Fruit fly (Drosophila melanogaster) whole organism, prepupa: ENCODE data around the gene PGRP-SA.
A peak's percentile ranks its signal among the peaks of the same experiment; 100 is the strongest.

ENCODE experiments used
- CG1621 ChIP-seq: fragments of 200-800 bp; sonication (Bioruptor generic); optimal IDR thresholded peaks from 3 replicates; lab custom pipeline; 2018; ENCODE audit warnings: missing biosample characterization, mild to moderate bottlenecking, missing genetic modification characterization
- CG3032 ChIP-seq: fragments of 200-800 bp; optimal IDR thresholded peaks from 2 replicates; lab custom pipeline; 2019; ENCODE audit warnings: missing biosample characterization, mild to moderate bottlenecking, missing genetic modification characterization, moderate library complexity
- CG7368 ChIP-seq: fragments of 200-800 bp; sonication (Bioruptor generic); optimal IDR thresholded peaks from 3 replicates; lab custom pipeline; 2016; ENCODE audit warnings: missing biosample characterization, missing genetic modification characterization
- CG8119 ChIP-seq: fragments of 200-800 bp; sonication (Bioruptor generic); IDR thresholded peaks from 3 replicates; pipeline ENCODE4 v1.3.6; 2022; ENCODE audit warnings: missing biosample characterization, missing genetic modification characterization
- Eip75B ChIP-seq: fragments of 200-800 bp; sonication (Bioruptor generic); optimal IDR thresholded peaks from 3 replicates; lab custom pipeline; 2016; ENCODE audit warnings: missing biosample characterization, missing genetic modification characterization
- Ets21C ChIP-seq: fragments of 200-800 bp; sonication (Bioruptor generic); optimal IDR thresholded peaks from 3 replicates; lab custom pipeline; 2016; ENCODE audit warnings: missing biosample characterization, missing genetic modification characterization
- Gug ChIP-seq: fragments of 200-800 bp; sonication (Bioruptor generic); IDR thresholded peaks from 2 replicates; pipeline ENCODE4 v1.3.6; 2022; ENCODE audit warnings: missing biosample characterization, missing genetic modification characterization
- Hr39 ChIP-seq: fragments of 200-800 bp; sonication (Bioruptor generic); optimal IDR thresholded peaks from 2 replicates; lab custom pipeline; 2016; ENCODE audit warnings: missing biosample characterization, missing genetic modification characterization
- esn ChIP-seq: fragments of 200-800 bp; sonication (Bioruptor generic); optimal IDR thresholded peaks from 2 replicates; lab custom pipeline; 2016; ENCODE audit warnings: missing biosample characterization, mild to moderate bottlenecking, missing genetic modification characterization, moderate library complexity
- spab ChIP-seq: fragments of 200-800 bp; sonication (Bioruptor generic); optimal IDR thresholded peaks from 2 replicates; lab custom pipeline; 2017; ENCODE audit warnings: missing biosample characterization, mild to moderate bottlenecking, missing genetic modification characterization, missing genetic modification reagents
- vri ChIP-seq: fragments of 200-800 bp; sonication (Bioruptor generic); optimal IDR thresholded peaks from 3 replicates; lab custom pipeline; 2016; ENCODE audit warnings: missing biosample characterization, mild to moderate bottlenecking, missing genetic modification characterization

DNA sequence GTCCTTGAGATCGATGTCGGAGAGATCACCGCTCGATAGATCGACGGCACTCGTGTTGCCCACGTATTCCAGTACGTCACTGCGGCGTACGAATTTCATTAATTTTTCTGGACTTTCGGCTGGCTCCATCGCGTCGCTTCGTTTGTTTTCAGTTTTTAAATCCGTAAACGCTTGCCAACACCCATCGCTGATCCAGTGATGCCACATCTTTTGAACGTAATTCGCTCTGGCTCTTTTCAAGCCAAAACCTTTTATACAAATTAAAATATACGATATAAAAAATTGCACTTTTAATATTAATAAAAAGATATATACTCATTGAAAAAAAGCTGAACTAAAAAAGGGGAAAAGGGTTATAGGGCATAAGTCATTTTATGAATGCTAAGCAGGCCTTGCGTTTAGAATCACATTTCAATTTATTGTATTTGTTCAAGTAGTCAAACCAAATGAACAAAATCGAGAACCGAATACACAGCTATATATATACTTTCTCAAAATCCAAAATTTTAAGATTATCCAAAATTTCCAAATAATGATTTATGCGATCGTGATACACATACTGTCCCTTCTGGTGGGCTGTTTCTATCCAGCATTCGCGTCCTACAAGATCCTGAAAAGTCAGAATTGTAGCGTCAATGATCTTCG, 10.9 kb downstream of the PGRP-SA start, which contains the start of the genes Kmn1 and Reepl1:
- TF ChIP-seq spab (GFP tag; lab: Kevin White, UChicago) = no peak
- peak; percentile 7 for TF ChIP-seq Hr39 (GFP tag; lab: Kevin White, UChicago)
- no peak for TF ChIP-seq CG8119 (GFP tag; lab: Robert Waterston, UW)
- TF ChIP-seq Ets21C (GFP tag; lab: Kevin White, UChicago) = no peak
- no peak for TF ChIP-seq CG7368 (GFP tag; lab: Kevin White, UChicago)
- TF ChIP-seq vri (GFP tag; lab: Kevin White, UChicago) = no peak
- TF ChIP-seq CG3032 (tag; lab: Kevin White, UChicago) = no peak
- TF ChIP-seq Gug (GFP tag; lab: Robert Waterston, UW) = no peak
- TF ChIP-seq Eip75B (GFP tag; lab: Kevin White, UChicago) = no peak
- no peak for TF ChIP-seq CG1621 (tag; lab: Kevin White, UChicago)
- TF ChIP-seq esn (GFP tag; lab: Kevin White, UChicago) = no peak
